Worm (Caenorhabditis elegans) whole organism, mixed stage, embryonic: ENCODE data around the gene srh-159.

Source experiments
- M03D4.4 ChIP-seq: sonication (generic microtip); optimal IDR thresholded peaks from 2 replicates; lab custom pipeline; 2017; ENCODE audit warnings: mild to moderate bottlenecking, missing genetic modification characterization, missing compliant biosample characterization
- bed-3 ChIP-seq: fragments of 200-800 bp; sonication (Bioruptor generic); optimal IDR thresholded peaks from 3 replicates; lab custom pipeline; 2018; ENCODE audit warnings: mild to moderate bottlenecking, missing genetic modification characterization, moderate library complexity, missing compliant biosample characterization
- ceh-83 ChIP-seq: fragments of 200-800 bp; sonication (Bioruptor generic); optimal IDR thresholded peaks from 2 replicates; lab custom pipeline; 2018; ENCODE audit warnings: mild to moderate bottlenecking, missing genetic modification characterization, missing compliant biosample characterization
- elt-3 ChIP-seq: fragments of 150-350 bp; optimal IDR thresholded peaks from 2 replicates; lab custom pipeline; 2014; ENCODE audit warnings: missing biosample characterization, missing genetic modification characterization
- flh-1 ChIP-seq: fragments of 200-800 bp; sonication (Bioruptor generic); optimal IDR thresholded peaks from 2 replicates; lab custom pipeline; 2018; ENCODE audit warnings: mild to moderate bottlenecking, missing genetic modification characterization, moderate library complexity, missing compliant biosample characterization
- ham-2 ChIP-seq: fragments of 200-800 bp; sonication (Bioruptor generic); optimal IDR thresholded peaks from 2 replicates; lab custom pipeline; 2018; ENCODE audit warnings: mild to moderate bottlenecking, missing genetic modification characterization, missing compliant biosample characterization
- mls-2 ChIP-seq: sonication (generic microtip); optimal IDR thresholded peaks from 2 replicates; lab custom pipeline; 2016; ENCODE audit warnings: mild to moderate bottlenecking, missing genetic modification characterization, moderate library complexity, missing compliant biosample characterization
- nhr-237 ChIP-seq: fragments of 150-350 bp; optimal IDR thresholded peaks from 2 replicates; lab custom pipeline; 2014; ENCODE audit warnings: missing biosample characterization, missing genetic modification characterization
- nhr-76 ChIP-seq: sonication (generic microtip); optimal IDR thresholded peaks from 2 replicates; lab custom pipeline; 2017; ENCODE audit warnings: missing biosample characterization, missing genetic modification characterization
- sem-2 ChIP-seq: fragments of 200-800 bp; sonication (Bioruptor generic); optimal IDR thresholded peaks from 2 replicates; lab custom pipeline; 2018; ENCODE audit warnings: mild to moderate bottlenecking, missing genetic modification characterization, missing compliant biosample characterization
- tbx-8 ChIP-seq: fragments of 200-800 bp; sonication (Bioruptor generic); optimal IDR thresholded peaks from 2 replicates; lab custom pipeline; 2018; ENCODE audit warnings: mild to moderate bottlenecking, missing genetic modification characterization, moderate library complexity, missing compliant biosample characterization
- ztf-11 ChIP-seq: fragments of 150-350 bp; optimal IDR thresholded peaks from 2 replicates; lab custom pipeline; 2014; ENCODE audit warnings: missing biosample characterization, missing genetic modification characterization

Gene srh-159

ce11 chrV:17232403-17232802 lies 50.3 kb downstream of the srh-159 start:
- TF ChIP-seq ztf-11 (no peak), elt-3 (tag; lab: Kevin White, UChicago) (no peak), tbx-8 (GFP tag; lab: Kevin White, UChicago) (no peak), nhr-237 (no peak), M03D4.4 (tag; lab: Kevin White, UChicago) (no peak), nhr-76 (tag; lab: Kevin White, UChicago) (no peak), bed-3 (GFP tag; lab: Kevin White, UChicago) (no peak), ham-2 (GFP tag; lab: Kevin White, UChicago) (no peak), ceh-83 (GFP tag; lab: Kevin White, UChicago) (no peak), sem-2 (GFP tag; lab: Kevin White, UChicago) (no peak), mls-2 (no peak), flh-1 (GFP tag; lab: Kevin White, UChicago) (no peak)
